Worm (Caenorhabditis elegans): ENCODE results near the gene pqn-83.
A peak's percentile ranks its signal among the peaks of the same experiment; 100 is the strongest.

pqn-83 gene

ce11 chrIII:13064213-13065184 is 34.8 kb downstream of the pqn-83 start:
- TF ChIP-seq F13C5.2 (tag; optimal IDR thresholded peaks at IDR 0.05) (no peak), pes-1 (GFP tag; IDR thresholded peaks at IDR 0.05) (no peak), B0310.2 (tag; optimal IDR thresholded peaks at IDR 0.05) (no peak), sea-1 (GFP tag; conservative IDR thresholded peaks at IDR 0.05) (0 out of 2 replicates have a peak, but pooled peaks have one; percentile 47), hmg-4 (GFP tag; optimal IDR thresholded peaks at IDR 0.05) (no peak), hnd-1 (tag; optimal IDR thresholded peaks at IDR 0.05) (no peak)

DNA sequence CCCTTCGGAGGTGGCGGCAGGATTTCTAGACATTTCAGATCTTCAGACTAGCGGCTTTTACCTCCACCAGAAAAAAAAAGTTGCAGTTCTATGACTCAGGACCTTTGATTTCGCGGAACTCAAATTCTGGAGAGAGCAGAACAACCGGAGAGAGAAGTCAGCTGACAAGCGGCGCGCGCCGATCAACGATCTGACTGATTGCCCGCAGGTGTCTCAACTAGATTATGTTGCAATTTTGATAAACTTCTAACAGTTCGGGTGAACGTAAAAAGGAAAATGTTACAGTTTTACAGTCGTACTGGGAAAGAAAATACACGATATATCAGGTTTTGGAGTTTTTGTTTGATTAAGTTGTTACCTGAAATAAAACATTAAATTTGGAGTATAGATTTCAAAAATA is 36.3 kb downstream of the pqn-83 start:
- no peak for TF ChIP-seq ceh-13 (GFP tag; optimal IDR thresholded peaks at IDR 0.05)
- TF ChIP-seq pes-1 (GFP tag; IDR thresholded peaks at IDR 0.05) = no peak
- no peak for TF ChIP-seq ceh-36 (tag; optimal IDR thresholded peaks at IDR 0.05)
- no peak for TF ChIP-seq scrt-1 (GFP tag; IDR thresholded peaks at IDR 0.05)
- TF ChIP-seq hmbx-1 (tag; optimal IDR thresholded peaks at IDR 0.05) = no peak
- TF ChIP-seq B0310.2 (tag; optimal IDR thresholded peaks at IDR 0.05) = no peak
- no peak for TF ChIP-seq aly-1 (tag; optimal IDR thresholded peaks at IDR 0.05)
- no peak for TF ChIP-seq tbx-11 (GFP tag; IDR thresholded peaks at IDR 0.05)

DNA sequence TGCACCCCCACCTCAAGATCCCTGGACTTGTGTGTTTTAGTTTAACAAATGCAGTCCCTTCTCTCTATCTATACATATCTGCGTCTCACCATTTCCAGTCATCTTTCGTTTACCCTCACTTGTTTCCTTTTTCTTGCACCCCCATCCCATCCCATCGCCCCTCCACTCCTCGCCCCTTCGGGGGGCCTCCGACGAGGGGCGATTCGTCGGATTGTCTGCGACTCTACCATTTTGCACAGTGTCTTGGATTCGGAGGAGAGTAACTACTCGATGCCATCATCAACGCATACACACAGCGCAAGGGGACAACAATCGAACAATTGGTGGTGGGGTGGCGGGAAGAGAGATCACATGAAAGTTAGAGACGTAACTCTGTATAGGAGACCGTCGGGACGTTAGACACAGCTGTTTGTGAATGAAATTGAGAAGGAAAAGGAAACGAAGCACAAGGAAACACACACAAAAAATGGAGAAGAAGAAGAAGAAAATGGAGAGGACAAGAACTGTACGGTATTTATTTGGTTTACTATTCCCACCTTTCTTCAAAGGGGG is 36.8 kb downstream of the pqn-83 start:
- no peak; the same call in 1 of the 2 replicates for TF ChIP-seq sea-1 (GFP tag; conservative IDR thresholded peaks at IDR 0.05)
- peak; percentile 12 for TF ChIP-seq ceh-13 (GFP tag; optimal IDR thresholded peaks at IDR 0.05)
- TF ChIP-seq hnd-1 (tag; optimal IDR thresholded peaks at IDR 0.05) = no peak
- TF ChIP-seq ceh-36 (tag; optimal IDR thresholded peaks at IDR 0.05) = peak; percentile 27
- TF ChIP-seq hmbx-1 (tag; optimal IDR thresholded peaks at IDR 0.05) = no peak
- TF ChIP-seq aly-1 (tag; optimal IDR thresholded peaks at IDR 0.05) = peak; percentile 38
- no peak for TF ChIP-seq ama-1 (optimal IDR thresholded peaks at IDR 0.05)
- TF ChIP-seq hmg-4 (GFP tag; optimal IDR thresholded peaks at IDR 0.05) = peak; percentile 84
- peak; percentile 22 for TF ChIP-seq B0310.2 (tag; optimal IDR thresholded peaks at IDR 0.05)
- TF ChIP-seq pes-1 (GFP tag; IDR thresholded peaks at IDR 0.05) = peak; percentile 59; the same call in 1 of the 2 replicates
- no peak for TF ChIP-seq tbx-37 (GFP tag; conservative IDR thresholded peaks at IDR 0.05)
- TF ChIP-seq ets-7 (tag; optimal IDR thresholded peaks at IDR 0.05) = peak; percentile 49
- TF ChIP-seq scrt-1 (GFP tag; IDR thresholded peaks at IDR 0.05) = no peak
- TF ChIP-seq F13C5.2 (tag; optimal IDR thresholded peaks at IDR 0.05) = peak; percentile 76
- no peak for TF ChIP-seq tra-4 (tag; optimal IDR thresholded peaks at IDR 0.05)
- TF ChIP-seq flt-1 (GFP tag; IDR thresholded peaks at IDR 0.05) = no peak; the same call in 1 of the 2 replicates
- peak; percentile 59; the same call in 1 of the 2 replicates for TF ChIP-seq tbx-11 (GFP tag; IDR thresholded peaks at IDR 0.05)

DNA sequence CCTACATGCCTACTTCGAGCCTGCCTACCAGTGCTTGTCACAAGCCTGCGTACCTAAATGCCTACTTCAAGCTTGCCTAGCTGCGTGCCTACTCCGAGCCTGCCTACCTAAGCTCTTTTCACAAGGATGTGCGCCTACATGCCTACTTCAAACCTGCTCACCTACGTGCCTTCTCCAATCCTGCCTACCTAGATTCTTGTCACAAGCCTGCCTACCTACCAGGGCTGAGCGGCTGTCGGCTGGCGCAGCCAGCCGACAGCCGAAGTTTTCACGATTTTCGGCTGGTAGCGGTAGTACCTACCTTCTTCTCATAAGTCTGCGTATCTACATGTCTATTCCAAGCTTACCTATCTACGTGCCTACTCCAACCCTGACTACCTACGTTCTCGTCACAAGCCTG is 37.5 kb downstream of the pqn-83 start:
- TF ChIP-seq tra-4 (tag; optimal IDR thresholded peaks at IDR 0.05) (no peak), pes-1 (GFP tag; IDR thresholded peaks at IDR 0.05) (no peak), F13C5.2 (tag; optimal IDR thresholded peaks at IDR 0.05) (no peak), flt-1 (GFP tag; IDR thresholded peaks at IDR 0.05) (0 out of 2 replicates have a peak, but pooled peaks have one; percentile 1), tbx-11 (GFP tag; IDR thresholded peaks at IDR 0.05) (0 out of 2 replicates have a peak, but pooled peaks have one; percentile 30)

DNA sequence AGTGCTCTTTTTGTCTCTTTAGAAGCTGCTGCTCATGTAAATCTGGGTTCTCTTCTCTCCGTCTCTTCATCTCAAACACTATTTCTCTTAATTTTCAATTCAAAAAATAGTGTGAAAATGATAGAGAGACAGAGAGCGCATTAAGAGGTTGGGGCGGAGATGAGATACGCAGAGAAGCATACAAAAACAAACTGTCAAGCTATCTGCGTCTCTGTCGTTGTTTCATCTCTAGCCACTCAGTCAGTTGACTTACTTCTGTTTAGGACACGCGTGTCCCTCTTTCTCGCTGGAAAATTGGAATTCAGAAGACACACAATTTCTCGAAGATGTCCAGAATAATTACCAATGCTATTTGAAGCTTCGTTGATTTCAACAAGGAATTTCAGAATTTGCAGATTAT is 38.1 kb downstream of the pqn-83 start:
- TF ChIP-seq ama-1 (optimal IDR thresholded peaks at IDR 0.05) (peak; percentile 80), aly-1 (tag; optimal IDR thresholded peaks at IDR 0.05) (no peak)

ce11 chrIII:13059335-13059734 is 39.9 kb downstream of the pqn-83 start:
- TF ChIP-seq hmg-4 (GFP tag; optimal IDR thresholded peaks at IDR 0.05) (no peak), tbx-37 (GFP tag; conservative IDR thresholded peaks at IDR 0.05) (no peak), pes-1 (GFP tag; IDR thresholded peaks at IDR 0.05) (no peak), tbx-11 (GFP tag; IDR thresholded peaks at IDR 0.05) (no peak), ceh-13 (GFP tag; optimal IDR thresholded peaks at IDR 0.05) (no peak), flt-1 (GFP tag; IDR thresholded peaks at IDR 0.05) (no peak), F13C5.2 (tag; optimal IDR thresholded peaks at IDR 0.05) (no peak), hnd-1 (tag; optimal IDR thresholded peaks at IDR 0.05) (no peak), hmbx-1 (tag; optimal IDR thresholded peaks at IDR 0.05) (no peak)

ce11 chrIII:13058140-13058539 is 41.1 kb downstream of the pqn-83 start:
- TF ChIP-seq F13C5.2 (tag; optimal IDR thresholded peaks at IDR 0.05) (no peak), hmbx-1 (tag; optimal IDR thresholded peaks at IDR 0.05) (no peak), scrt-1 (GFP tag; IDR thresholded peaks at IDR 0.05) (no peak), flt-1 (GFP tag; IDR thresholded peaks at IDR 0.05) (no peak), ceh-36 (tag; optimal IDR thresholded peaks at IDR 0.05) (no peak), hnd-1 (tag; optimal IDR thresholded peaks at IDR 0.05) (no peak), ets-7 (tag; optimal IDR thresholded peaks at IDR 0.05) (no peak), ceh-13 (GFP tag; optimal IDR thresholded peaks at IDR 0.05) (no peak), aly-1 (tag; optimal IDR thresholded peaks at IDR 0.05) (no peak), tbx-11 (GFP tag; IDR thresholded peaks at IDR 0.05) (no peak), tra-4 (tag; optimal IDR thresholded peaks at IDR 0.05) (no peak), sea-1 (GFP tag; conservative IDR thresholded peaks at IDR 0.05) (no peak)

ce11 chrIII:13056735-13057134 is 42.5 kb downstream of the pqn-83 start:
- no peak for TF ChIP-seq tra-4 (tag; optimal IDR thresholded peaks at IDR 0.05)
- TF ChIP-seq F13C5.2 (tag; optimal IDR thresholded peaks at IDR 0.05) = no peak
- no peak for TF ChIP-seq B0310.2 (tag; optimal IDR thresholded peaks at IDR 0.05)
- no peak for TF ChIP-seq hmbx-1 (tag; optimal IDR thresholded peaks at IDR 0.05)
- no peak for TF ChIP-seq sea-1 (GFP tag; conservative IDR thresholded peaks at IDR 0.05)
- TF ChIP-seq ceh-36 (tag; optimal IDR thresholded peaks at IDR 0.05) = no peak
- TF ChIP-seq pes-1 (GFP tag; IDR thresholded peaks at IDR 0.05) = no peak
- TF ChIP-seq scrt-1 (GFP tag; IDR thresholded peaks at IDR 0.05) = no peak
- TF ChIP-seq ceh-13 (GFP tag; optimal IDR thresholded peaks at IDR 0.05) = no peak
- no peak for TF ChIP-seq hnd-1 (tag; optimal IDR thresholded peaks at IDR 0.05)
- TF ChIP-seq tbx-11 (GFP tag; IDR thresholded peaks at IDR 0.05) = no peak
- no peak for TF ChIP-seq hmg-4 (GFP tag; optimal IDR thresholded peaks at IDR 0.05)
- no peak for TF ChIP-seq ama-1 (optimal IDR thresholded peaks at IDR 0.05)
- TF ChIP-seq aly-1 (tag; optimal IDR thresholded peaks at IDR 0.05) = no peak
- no peak for TF ChIP-seq ets-7 (tag; optimal IDR thresholded peaks at IDR 0.05)
- no peak for TF ChIP-seq flt-1 (GFP tag; IDR thresholded peaks at IDR 0.05)
- TF ChIP-seq tbx-37 (GFP tag; conservative IDR thresholded peaks at IDR 0.05) = no peak

Measured in whole organism, early embryonic.